Fruit fly (Drosophila melanogaster) whole organism, prepupa: ENCODE measurements around the gene CG8202.

ENCODE experiments used
- Blimp-1 ChIP-seq: fragments of 200-800 bp; sonication (Bioruptor generic); optimal IDR thresholded peaks from 3 replicates; lab custom pipeline; 2017; ENCODE audit warnings: missing biosample characterization, missing genetic modification characterization, mild to moderate bottlenecking, moderate library complexity, missing genetic modification reagents
- CG10631 ChIP-seq: fragments of 200-800 bp; sonication (Bioruptor generic); optimal IDR thresholded peaks from 2 replicates; lab custom pipeline; 2016; ENCODE audit warnings: missing biosample characterization, missing genetic modification characterization
- CG10669 ChIP-seq: fragments of 200-800 bp; sonication (Bioruptor generic); optimal IDR thresholded peaks from 3 replicates; lab custom pipeline; 2018; ENCODE audit warnings: missing biosample characterization, mild to moderate bottlenecking, missing genetic modification characterization, moderate library complexity
- CG11294 ChIP-seq: fragments of 200-800 bp; sonication (Bioruptor generic); IDR thresholded peaks from 2 replicates; pipeline ENCODE4 v1.3.6; 2022; ENCODE audit warnings: missing biosample characterization, missing genetic modification characterization
- CG11762 ChIP-seq: fragments of 200-800 bp; sonication (Bioruptor generic); optimal IDR thresholded peaks from 3 replicates; lab custom pipeline; 2016; ENCODE audit warnings: missing biosample characterization, missing genetic modification characterization; ENCODE audit not compliant: insufficient read depth
- CG11902 ChIP-seq: fragments of 200-800 bp; sonication (Bioruptor generic); optimal IDR thresholded peaks from 3 replicates; lab custom pipeline; 2016; ENCODE audit warnings: missing biosample characterization, missing genetic modification characterization
- CG15336 ChIP-seq: fragments of 200-800 bp; sonication (Bioruptor generic); IDR thresholded peaks from 2 replicates; pipeline ENCODE4 v1.3.6; 2022; ENCODE audit warnings: missing biosample characterization, missing genetic modification characterization
- CG1621 ChIP-seq: fragments of 200-800 bp; sonication (Bioruptor generic); optimal IDR thresholded peaks from 3 replicates; lab custom pipeline; 2018; ENCODE audit warnings: missing biosample characterization, mild to moderate bottlenecking, missing genetic modification characterization
- CG16779 ChIP-seq: fragments of 200-800 bp; sonication (Bioruptor generic); optimal IDR thresholded peaks from 3 replicates; lab custom pipeline; 2017; ENCODE audit warnings: missing biosample characterization, mild to moderate bottlenecking, missing genetic modification characterization
- CG3032 ChIP-seq: fragments of 200-800 bp; optimal IDR thresholded peaks from 2 replicates; lab custom pipeline; 2019; ENCODE audit warnings: missing biosample characterization, mild to moderate bottlenecking, missing genetic modification characterization, moderate library complexity
- CG31627 ChIP-seq: fragments of 200-800 bp; sonication (Bioruptor generic); optimal IDR thresholded peaks from 3 replicates; lab custom pipeline; 2016; ENCODE audit warnings: missing biosample characterization, missing genetic modification characterization
- CG32006 ChIP-seq: fragments of 200-800 bp; sonication (Bioruptor generic); optimal IDR thresholded peaks from 3 replicates; lab custom pipeline; 2017; ENCODE audit warnings: missing biosample characterization, mild to moderate bottlenecking, missing genetic modification characterization
- CG3919 ChIP-seq: fragments of 200-800 bp; sonication (Bioruptor generic); optimal IDR thresholded peaks from 3 replicates; lab custom pipeline; 2016; ENCODE audit warnings: missing biosample characterization, missing genetic modification characterization
- CG4318 ChIP-seq: fragments of 200-800 bp; sonication (Bioruptor generic); optimal IDR thresholded peaks from 3 replicates; lab custom pipeline; 2017; ENCODE audit warnings: missing biosample characterization, mild to moderate bottlenecking, missing genetic modification characterization
- CG6163 ChIP-seq: fragments of 200-800 bp; sonication (Bioruptor generic); IDR thresholded peaks from 3 replicates; pipeline ENCODE4 v1.3.6; 2022; ENCODE audit warnings: missing biosample characterization, missing genetic modification characterization
- CG6276 ChIP-seq: fragments of 200-800 bp; sonication (Bioruptor generic); optimal IDR thresholded peaks from 2 replicates; lab custom pipeline; 2017; ENCODE audit warnings: missing biosample characterization, mild to moderate bottlenecking, missing genetic modification characterization
- CG6792 ChIP-seq: fragments of 200-800 bp; sonication (Bioruptor generic); optimal IDR thresholded peaks from 3 replicates; lab custom pipeline; 2016; ENCODE audit warnings: missing biosample characterization, missing genetic modification characterization
- CG6808 ChIP-seq: fragments of 200-800 bp; sonication (Bioruptor generic); optimal IDR thresholded peaks from 3 replicates; lab custom pipeline; 2017; ENCODE audit warnings: missing biosample characterization, missing genetic modification characterization, mild to moderate bottlenecking, moderate library complexity, missing genetic modification reagents
- CG6854 ChIP-seq: fragments of 200-800 bp; sonication (Bioruptor generic); optimal IDR thresholded peaks from 2 replicates; lab custom pipeline; 2017; ENCODE audit warnings: missing biosample characterization, mild to moderate bottlenecking, missing genetic modification characterization
- CG8119 ChIP-seq: fragments of 200-800 bp; sonication (Bioruptor generic); IDR thresholded peaks from 3 replicates; pipeline ENCODE4 v1.3.6; 2022; ENCODE audit warnings: missing biosample characterization, missing genetic modification characterization
- CG8319 ChIP-seq: fragments of 200-800 bp; sonication (Bioruptor generic); optimal IDR thresholded peaks from 3 replicates; lab custom pipeline; 2016; ENCODE audit warnings: missing biosample characterization, missing genetic modification characterization
- CG8632 ChIP-seq: fragments of 200-800 bp; sonication (Bioruptor generic); optimal IDR thresholded peaks from 3 replicates; lab custom pipeline; 2016; ENCODE audit warnings: missing biosample characterization, missing genetic modification characterization
- CG9139 ChIP-seq: fragments of 200-800 bp; sonication (Bioruptor generic); optimal IDR thresholded peaks from 3 replicates; lab custom pipeline; 2017; ENCODE audit warnings: missing biosample characterization, mild to moderate bottlenecking, missing genetic modification characterization
- Eip75B ChIP-seq: fragments of 200-800 bp; sonication (Bioruptor generic); optimal IDR thresholded peaks from 3 replicates; lab custom pipeline; 2016; ENCODE audit warnings: missing biosample characterization, missing genetic modification characterization
- Eip78C ChIP-seq: fragments of 200-800 bp; sonication (Bioruptor generic); peaks from one replicate; lab custom pipeline; 2016; ENCODE audit warnings: missing biosample characterization, missing genetic modification characterization
- Eip93F ChIP-seq: fragments of 200-800 bp; sonication (Bioruptor generic); optimal IDR thresholded peaks from 2 replicates; lab custom pipeline; 2016; ENCODE audit warnings: missing biosample characterization, mild to moderate bottlenecking, missing genetic modification characterization
- Ets96B ChIP-seq: fragments of 200-800 bp; optimal IDR thresholded peaks from 2 replicates; lab custom pipeline; 2019; ENCODE audit warnings: missing biosample characterization, mild to moderate bottlenecking, missing genetic modification characterization, moderate library complexity
- Gug ChIP-seq: fragments of 200-800 bp; sonication (Bioruptor generic); IDR thresholded peaks from 2 replicates; pipeline ENCODE4 v1.3.6; 2022; ENCODE audit warnings: missing biosample characterization, missing genetic modification characterization
- Hr38 ChIP-seq: sonication (Bioruptor generic); optimal IDR thresholded peaks from 2 replicates; lab custom pipeline; 2016; ENCODE audit warnings: missing biosample characterization, missing genetic modification characterization
- Hr39 ChIP-seq: fragments of 200-800 bp; sonication (Bioruptor generic); optimal IDR thresholded peaks from 2 replicates; lab custom pipeline; 2016; ENCODE audit warnings: missing biosample characterization, missing genetic modification characterization
- Lpt ChIP-seq: fragments of 200-800 bp; sonication (Bioruptor generic); optimal IDR thresholded peaks from 3 replicates; lab custom pipeline; 2016; ENCODE audit warnings: missing biosample characterization, missing genetic modification characterization
- Met ChIP-seq: fragments of 200-800 bp; sonication (Bioruptor generic); optimal IDR thresholded peaks from 3 replicates; lab custom pipeline; 2016; ENCODE audit warnings: missing biosample characterization, missing genetic modification characterization
- Smox ChIP-seq: fragments of 200-800 bp; sonication (Bioruptor generic); optimal IDR thresholded peaks from 3 replicates; lab custom pipeline; 2016; ENCODE audit warnings: missing biosample characterization, missing genetic modification characterization
- Sox102F ChIP-seq: fragments of 200-800 bp; sonication (Bioruptor generic); optimal IDR thresholded peaks from 2 replicates; lab custom pipeline; 2016; ENCODE audit warnings: missing biosample characterization, mild to moderate bottlenecking, missing genetic modification characterization
- Sox14 ChIP-seq: fragments of 200-800 bp; sonication (Bioruptor generic); optimal IDR thresholded peaks from 3 replicates; lab custom pipeline; 2016; ENCODE audit warnings: missing biosample characterization, missing genetic modification characterization
- Sox15 ChIP-seq: fragments of 200-800 bp; sonication (Bioruptor generic); optimal IDR thresholded peaks from 3 replicates; lab custom pipeline; 2016; ENCODE audit warnings: missing biosample characterization, missing genetic modification characterization
- achi ChIP-seq: fragments of 200-800 bp; sonication (Bioruptor generic); optimal IDR thresholded peaks from 3 replicates; lab custom pipeline; 2016; ENCODE audit warnings: missing biosample characterization, missing genetic modification characterization
- acj6 ChIP-seq: fragments of 200-800 bp; sonication (Bioruptor generic); optimal IDR thresholded peaks from 3 replicates; lab custom pipeline; 2016; ENCODE audit warnings: missing biosample characterization, missing genetic modification characterization
- eg ChIP-seq: fragments of 200-800 bp; sonication (Bioruptor generic); IDR thresholded peaks from 3 replicates; pipeline ENCODE4 v1.3.6; 2022; ENCODE audit warnings: missing biosample characterization, missing genetic modification characterization
- esn ChIP-seq: fragments of 200-800 bp; sonication (Bioruptor generic); optimal IDR thresholded peaks from 2 replicates; lab custom pipeline; 2016; ENCODE audit warnings: missing biosample characterization, mild to moderate bottlenecking, missing genetic modification characterization, moderate library complexity
- fd85E ChIP-seq: fragments of 200-800 bp; sonication (Bioruptor generic); optimal IDR thresholded peaks from 3 replicates; lab custom pipeline; 2016; ENCODE audit warnings: missing biosample characterization, missing genetic modification characterization
- lz ChIP-seq: fragments of 200-800 bp; sonication (Bioruptor generic); optimal IDR thresholded peaks from 3 replicates; lab custom pipeline; 2016; ENCODE audit warnings: missing biosample characterization, missing genetic modification characterization
- net ChIP-seq: fragments of 200-800 bp; sonication (Bioruptor generic); optimal IDR thresholded peaks from 3 replicates; lab custom pipeline; 2016; ENCODE audit warnings: missing biosample characterization, missing genetic modification characterization
- salr ChIP-seq, 2 experiments: fragments of 200-800 bp; sonication (Bioruptor generic); optimal IDR thresholded peaks; 3 replicates each; lab custom pipeline; 2016 to 2018; ENCODE audit warnings: missing biosample characterization in 2 of 2, missing genetic modification characterization in 2 of 2, mild to moderate bottlenecking in 1 of 2
- spab ChIP-seq: fragments of 200-800 bp; sonication (Bioruptor generic); optimal IDR thresholded peaks from 2 replicates; lab custom pipeline; 2017; ENCODE audit warnings: missing biosample characterization, mild to moderate bottlenecking, missing genetic modification characterization, missing genetic modification reagents
- ss ChIP-seq, 2 experiments: fragments of 200-800 bp; sonication (Bioruptor generic); optimal IDR thresholded peaks; 2 replicates in 1 of 2; 3 replicates in 1 of 2; lab custom pipeline; 2017 to 2018; ENCODE audit warnings: mild to moderate bottlenecking in 2 of 2, missing biosample characterization in 2 of 2, missing genetic modification characterization in 2 of 2, moderate library complexity in 1 of 2
- svp ChIP-seq: fragments of 200-800 bp; sonication (Bioruptor generic); peaks from one replicate; lab custom pipeline; 2016; ENCODE audit warnings: missing biosample characterization, missing genetic modification characterization
- topi ChIP-seq: fragments of 200-800 bp; sonication (Bioruptor generic); optimal IDR thresholded peaks from 3 replicates; lab custom pipeline; 2016; ENCODE audit warnings: missing biosample characterization, missing genetic modification characterization
- vri ChIP-seq: fragments of 200-800 bp; sonication (Bioruptor generic); optimal IDR thresholded peaks from 3 replicates; lab custom pipeline; 2016; ENCODE audit warnings: missing biosample characterization, mild to moderate bottlenecking, missing genetic modification characterization

CG8202 gene

DNA sequence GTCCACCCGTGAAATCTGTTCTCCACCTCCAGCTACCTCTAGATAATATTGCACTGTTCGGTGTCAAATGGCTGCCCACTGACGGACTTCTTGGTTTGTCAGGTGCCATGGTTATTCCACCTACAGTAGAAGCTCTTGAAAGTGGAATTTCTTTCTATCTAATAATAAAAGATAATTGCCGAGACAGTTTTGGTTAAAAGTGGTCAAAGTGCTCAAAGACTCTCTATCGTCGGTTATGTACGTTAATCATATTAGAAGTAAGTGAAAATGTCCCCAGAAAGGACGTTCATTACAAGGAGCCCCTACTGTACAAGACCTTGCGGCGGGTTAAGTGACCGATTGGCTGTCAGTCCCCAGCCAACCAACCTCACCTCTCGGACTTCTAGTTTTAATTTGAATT lies 12.3 kb downstream of the CG8202 start (continued):
- TF ChIP-seq CG4318 (GFP tag; lab: Kevin White, UChicago) (no peak), esn (GFP tag; lab: Kevin White, UChicago) (peak; percentile 62), Sox14 (peak; percentile 73), acj6 (GFP tag; lab: Kevin White, UChicago) (peak; percentile 17), CG3919 (GFP tag; lab: Kevin White, UChicago) (peak; percentile 54), CG11762 (GFP tag; lab: Kevin White, UChicago) (peak; percentile 2), Eip78C (GFP tag; lab: Kevin White, UChicago) (peak; percentile 30), CG10631 (GFP tag; lab: Kevin White, UChicago) (peak; percentile 37), Smox (peak; percentile 61), fd85E (no peak), CG8319 (GFP tag; lab: Kevin White, UChicago) (no peak), Ets96B (tag; lab: Kevin White, UChicago) (peak; percentile 20), CG11294 (GFP tag; lab: Robert Waterston, UW) (peak; percentile 38; the same call in 1 of the 2 replicates), spab (peak; percentile 2)

DNA sequence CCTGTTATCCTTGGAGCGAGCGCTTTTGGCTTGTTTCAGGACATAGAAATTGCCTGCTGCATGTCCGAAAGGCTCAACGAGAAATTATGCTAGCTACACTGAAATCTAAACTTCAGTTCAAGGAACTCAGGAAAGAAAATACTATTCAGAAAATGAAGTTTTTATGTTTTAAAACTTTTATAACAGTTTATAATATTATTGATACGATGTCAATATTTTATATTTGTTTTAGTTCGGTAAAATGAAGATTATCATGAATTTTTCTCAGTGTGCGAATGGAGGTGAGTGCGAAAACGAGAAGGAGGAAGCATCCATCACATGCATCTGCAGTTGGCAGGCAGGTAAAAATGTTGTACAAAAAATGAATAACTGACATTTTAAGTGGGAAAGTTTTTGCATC lies 14.5 kb downstream of the CG8202 start:
- peak; percentile 59 for TF ChIP-seq CG11294 (GFP tag; lab: Robert Waterston, UW)
- peak; percentile 89 for TF ChIP-seq Met (GFP tag; lab: Kevin White, UChicago)
- TF ChIP-seq Blimp-1: peak; percentile 26
- TF ChIP-seq ss (GFP tag; optimal IDR thresholded peaks at IDR 0.05; lab: Kevin White, UChicago): peak; percentile 40 to 82
- peak; percentile 59 for TF ChIP-seq CG1621 (tag; lab: Kevin White, UChicago)
- peak; percentile 69 for TF ChIP-seq spab
- peak; percentile 56 for TF ChIP-seq CG9139 (GFP tag; lab: Kevin White, UChicago)
- TF ChIP-seq CG8632 (GFP tag; lab: Kevin White, UChicago): peak; percentile 79
- peak; percentile 85 for TF ChIP-seq topi (GFP tag; lab: Kevin White, UChicago)
- TF ChIP-seq salr (GFP tag; optimal IDR thresholded peaks at IDR 0.05; lab: Kevin White, UChicago): peak; percentile 36 to 73
- TF ChIP-seq CG11762 (GFP tag; lab: Kevin White, UChicago): peak; percentile 71
- peak; percentile 58 for TF ChIP-seq CG4318 (GFP tag; lab: Kevin White, UChicago)
- TF ChIP-seq Ets96B (tag; lab: Kevin White, UChicago): peak; percentile 82
- peak; percentile 69 for TF ChIP-seq CG6808 (GFP tag; lab: Kevin White, UChicago)
- TF ChIP-seq net (GFP tag; lab: Kevin White, UChicago): peak; percentile 85
- TF ChIP-seq CG6276 (GFP tag; lab: Kevin White, UChicago): peak; percentile 79
- TF ChIP-seq Gug (GFP tag; lab: Robert Waterston, UW): peak; percentile 62
- TF ChIP-seq Eip78C (GFP tag; lab: Kevin White, UChicago): peak; percentile 96
- peak; percentile 88 for TF ChIP-seq CG15336 (GFP tag; lab: Robert Waterston, UW)
- TF ChIP-seq CG10669 (GFP tag; lab: Kevin White, UChicago): peak; percentile 79
- TF ChIP-seq CG6163 (GFP tag; lab: Robert Waterston, UW): peak; percentile 85
- peak; percentile 79 for TF ChIP-seq CG6792 (GFP tag; lab: Kevin White, UChicago)
- no peak for TF ChIP-seq Eip93F
- peak; percentile 81 for TF ChIP-seq Sox102F (GFP tag; lab: Kevin White, UChicago)
- TF ChIP-seq lz (GFP tag; lab: Kevin White, UChicago): peak; percentile 81
- TF ChIP-seq CG8119 (GFP tag; lab: Robert Waterston, UW): peak; percentile 85
- peak; percentile 64 for TF ChIP-seq vri (GFP tag; lab: Kevin White, UChicago)
- peak; percentile 68 for TF ChIP-seq Sox15 (GFP tag; lab: Kevin White, UChicago)
- peak; percentile 86 for TF ChIP-seq CG32006
- TF ChIP-seq CG31627 (GFP tag; lab: Kevin White, UChicago): peak; percentile 70
- TF ChIP-seq CG6854 (GFP tag; lab: Kevin White, UChicago): peak; percentile 33
- peak; percentile 73 for TF ChIP-seq CG8319 (GFP tag; lab: Kevin White, UChicago)
- TF ChIP-seq CG11902: peak; percentile 64
- TF ChIP-seq svp (GFP tag; lab: Kevin White, UChicago): peak; percentile 93
- TF ChIP-seq esn (GFP tag; lab: Kevin White, UChicago): peak; percentile 89
- peak; percentile 84 for TF ChIP-seq achi
- no peak for TF ChIP-seq Hr38 (GFP tag; lab: Kevin White, UChicago)
- peak; percentile 68 for TF ChIP-seq Hr39 (GFP tag; lab: Kevin White, UChicago)
- TF ChIP-seq Eip75B (GFP tag; lab: Kevin White, UChicago): peak; percentile 82
- peak; percentile 62 for TF ChIP-seq Sox14
- peak; percentile 24 for TF ChIP-seq CG16779 (tag; lab: Kevin White, UChicago)
- TF ChIP-seq eg (GFP tag; lab: Robert Waterston, UW): peak; percentile 88
- peak; percentile 77 for TF ChIP-seq CG10631 (GFP tag; lab: Kevin White, UChicago)
- peak; percentile 39 for TF ChIP-seq Lpt
- peak; percentile 74 for TF ChIP-seq CG3032 (tag; lab: Kevin White, UChicago)
